Fruit fly (Drosophila melanogaster) whole organism, adult: ENCODE measurements around the gene MtnF.
A peak's percentile ranks its signal among the peaks of the same experiment; 100 is the strongest.

Source experiments
- CG11617 ChIP-seq: fragments of 200-800 bp; sonication (Bioruptor generic); optimal IDR thresholded peaks from 2 replicates; lab custom pipeline; 2017; ENCODE audit warnings: mild to moderate bottlenecking, missing biosample characterization, missing genetic modification reagents, missing genetic modification characterization
- CG12768 ChIP-seq: fragments of 200-800 bp; sonication (Bioruptor generic); optimal IDR thresholded peaks from 2 replicates; lab custom pipeline; 2017; ENCODE audit warnings: missing biosample characterization, missing genetic modification characterization, mild to moderate bottlenecking, moderate library complexity, missing genetic modification reagents
- CG14711 ChIP-seq: fragments of 200-800 bp; sonication (Bioruptor generic); optimal IDR thresholded peaks from 2 replicates; lab custom pipeline; 2018; ENCODE audit warnings: missing biosample characterization, mild to moderate bottlenecking, missing genetic modification characterization, moderate library complexity
- CG1620 ChIP-seq: fragments of 200-800 bp; sonication (Bioruptor generic); optimal IDR thresholded peaks from 2 replicates; lab custom pipeline; 2016; ENCODE audit warnings: missing biosample characterization, missing genetic modification characterization
- CG33017 ChIP-seq: fragments of 200-800 bp; sonication (Bioruptor generic); optimal IDR thresholded peaks from 2 replicates; lab custom pipeline; 2018; ENCODE audit warnings: missing biosample characterization, mild to moderate bottlenecking, missing genetic modification characterization, moderate library complexity
- CG5204 ChIP-seq: fragments of 200-800 bp; sonication (Bioruptor generic); optimal IDR thresholded peaks from 2 replicates; lab custom pipeline; 2016; ENCODE audit warnings: missing biosample characterization, missing genetic modification characterization
- CG7045 ChIP-seq: fragments of 200-800 bp; sonication (Bioruptor generic); optimal IDR thresholded peaks from 2 replicates; lab custom pipeline; 2017; ENCODE audit warnings: missing biosample characterization, mild to moderate bottlenecking, missing genetic modification characterization
- CG7101 ChIP-seq: fragments of 200-800 bp; sonication (Bioruptor generic); optimal IDR thresholded peaks from 2 replicates; lab custom pipeline; 2018; ENCODE audit warnings: missing biosample characterization, mild to moderate bottlenecking, missing genetic modification characterization, moderate library complexity
- Clk ChIP-seq: fragments of 200-800 bp; sonication (Bioruptor generic); optimal IDR thresholded peaks from 2 replicates; lab custom pipeline; 2017; ENCODE audit warnings: missing biosample characterization, missing genetic modification characterization
- Crg-1 ChIP-seq: fragments of 200-800 bp; sonication (Bioruptor generic); optimal IDR thresholded peaks from 2 replicates; lab custom pipeline; 2016; ENCODE audit warnings: missing biosample characterization, missing genetic modification characterization
- Hr96 ChIP-seq: fragments of 200-800 bp; sonication (Bioruptor generic); optimal IDR thresholded peaks from 2 replicates; lab custom pipeline; 2016; ENCODE audit warnings: missing biosample characterization, missing genetic modification characterization
- Mnt ChIP-seq: fragments of 200-800 bp; sonication (Bioruptor generic); optimal IDR thresholded peaks from 2 replicates; lab custom pipeline; 2016; ENCODE audit warnings: missing biosample characterization, mild to moderate bottlenecking, missing genetic modification characterization
- bab1 ChIP-seq: fragments of 200-800 bp; sonication (Bioruptor generic); optimal IDR thresholded peaks from 3 replicates; lab custom pipeline; 2019; ENCODE audit warnings: missing biosample characterization, mild to moderate bottlenecking, missing genetic modification characterization, moderate library complexity
- cic ChIP-seq: fragments of 200-800 bp; sonication (Bioruptor generic); optimal IDR thresholded peaks from 2 replicates; lab custom pipeline; 2017; ENCODE audit warnings: missing biosample characterization, mild to moderate bottlenecking, missing genetic modification characterization, moderate library complexity
- cnc ChIP-seq, 2 experiments: fragments of >200 bp; optimal IDR thresholded peaks; 2 replicates each; lab custom pipeline; 2017
- kay ChIP-seq: fragments of 200-800 bp; sonication (Bioruptor generic); peaks from one replicate; lab custom pipeline; 2016; ENCODE audit warnings: missing biosample characterization, missing genetic modification characterization, borderline replicate concordance
- ovo ChIP-seq: fragments of 200-800 bp; sonication (Bioruptor generic); optimal IDR thresholded peaks from 2 replicates; lab custom pipeline; 2016; ENCODE audit warnings: missing biosample characterization, missing genetic modification characterization
- pad ChIP-seq: fragments of 200-800 bp; sonication (Bioruptor generic); optimal IDR thresholded peaks from 3 replicates; lab custom pipeline; 2017; ENCODE audit warnings: missing biosample characterization, missing genetic modification characterization, mild to moderate bottlenecking, moderate library complexity, missing genetic modification reagents
- tj ChIP-seq: fragments of 200-800 bp; sonication (Bioruptor generic); optimal IDR thresholded peaks from 3 replicates; lab custom pipeline; 2017; ENCODE audit warnings: missing biosample characterization, mild to moderate bottlenecking, missing genetic modification characterization, moderate library complexity
- toe ChIP-seq: fragments of 200-800 bp; sonication (Bioruptor generic); optimal IDR thresholded peaks from 2 replicates; lab custom pipeline; 2016; ENCODE audit warnings: missing biosample characterization, missing genetic modification characterization

MtnF gene

DNA sequence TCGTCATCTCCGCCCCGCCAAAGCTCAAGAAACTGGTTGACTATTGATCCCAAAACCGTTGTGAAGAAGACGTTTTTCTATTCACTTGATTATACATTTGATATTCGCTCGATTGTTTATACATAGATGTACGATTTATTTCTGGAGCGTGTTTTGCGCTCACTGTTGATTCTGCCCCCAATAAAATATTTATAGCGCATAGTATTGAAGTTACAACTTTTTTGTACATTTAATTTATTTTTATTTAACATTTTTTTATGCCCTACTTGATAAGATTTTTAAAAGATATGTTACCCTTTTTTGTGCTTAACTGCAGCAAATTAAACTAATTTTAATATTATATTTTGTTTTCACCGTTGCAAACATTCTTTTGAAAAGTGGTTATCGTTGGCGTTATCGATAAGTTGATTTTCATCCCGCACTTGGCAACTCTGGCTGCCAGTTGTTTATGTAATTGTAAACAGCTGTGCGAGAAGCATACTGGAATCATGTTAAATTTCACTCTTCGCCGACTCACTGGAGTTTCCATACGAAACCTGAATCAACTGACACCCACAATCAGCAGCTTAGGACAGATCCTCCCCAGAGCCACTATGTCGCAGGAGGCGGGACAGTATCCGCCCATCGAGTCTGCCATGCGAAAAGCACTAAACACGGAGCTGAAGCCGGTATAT, 24.3 kb upstream of the MtnF start, which contains the start of gene CG31126:
TSS of gene CG31126 (plus strand) at position 449 of the 674 bp plus-strand sequence.
- peak; percentile 98 for TF ChIP-seq CG14711 (tag; lab: Kevin White, UChicago)
- no peak for TF ChIP-seq CG7101 (tag; lab: Kevin White, UChicago)
- TF ChIP-seq CG11617 (GFP tag; lab: Kevin White, UChicago), result peak; percentile 33

DNA sequence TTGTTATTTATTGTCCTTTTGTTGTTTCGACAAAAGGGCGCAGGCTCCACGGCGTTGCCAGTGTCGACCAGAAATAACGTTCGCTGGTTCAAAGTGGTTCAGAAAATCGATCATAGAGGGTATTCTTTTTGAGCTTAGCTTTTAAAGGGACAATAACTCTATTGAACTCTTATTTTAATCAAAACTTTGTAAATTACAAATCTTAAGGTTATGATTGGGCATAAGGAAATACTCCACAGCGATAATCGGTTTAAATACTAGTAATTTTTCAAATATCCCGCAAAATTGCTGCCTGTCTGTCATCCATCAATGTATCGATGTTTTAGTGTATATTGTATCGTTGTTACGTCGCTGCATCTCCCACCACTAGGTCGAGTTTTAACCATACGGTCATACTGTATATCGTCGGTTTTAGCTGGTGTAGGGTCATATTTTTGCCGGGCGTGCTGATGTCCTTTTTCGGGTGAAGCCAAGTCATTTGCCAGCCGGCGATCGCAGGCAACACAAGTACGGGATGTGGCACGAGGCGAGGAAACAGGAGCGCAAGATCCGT, 19.9 kb upstream of the MtnF start, which contains the start of the genes CG31125 and CG6695:
TSS of gene CG31125 (minus strand) at position 51 of the 553 bp plus-strand sequence.
TSS of gene CG6695 (plus strand) at position 391 of the 553 bp plus-strand sequence.
- TF ChIP-seq kay (GFP tag; lab: Kevin White, UChicago) (no peak), tj (GFP tag; lab: Kevin White, UChicago) (no peak), cic (GFP tag; lab: Kevin White, UChicago) (no peak), CG11617 (GFP tag; lab: Kevin White, UChicago) (peak; percentile 58), CG12768 (GFP tag; lab: Kevin White, UChicago) (no peak), CG5204 (GFP tag; lab: Kevin White, UChicago) (no peak), Clk (GFP tag; lab: Kevin White, UChicago) (no peak), Mnt (peak; percentile 28), CG7101 (tag; lab: Kevin White, UChicago) (peak; percentile 13), CG14711 (tag; lab: Kevin White, UChicago) (peak; percentile 21), pad (peak; percentile 20), Hr96 (GFP tag; lab: Kevin White, UChicago) (no peak), cnc (optimal IDR thresholded peaks at IDR 0.05; lab: Kevin White, UChicago) (no peak), toe (no peak), ovo (GFP tag; lab: Kevin White, UChicago) (peak; percentile 5), CG33017 (no peak), Crg-1 (peak; percentile 53), bab1 (GFP tag; lab: Kevin White, UChicago) (peak; percentile 46), CG1620 (GFP tag; lab: Kevin White, UChicago) (peak; percentile 62), CG7045 (GFP tag; lab: Kevin White, UChicago) (no peak)

- TF ChIP-seq CG7045 (GFP tag; lab: Kevin White, UChicago) (peak; percentile 41), CG33017 (peak; percentile 55), CG1620 (GFP tag; lab: Kevin White, UChicago) (no peak), CG5204 (GFP tag; lab: Kevin White, UChicago) (no peak), pad (peak; percentile 66), cnc (optimal IDR thresholded peaks at IDR 0.05; lab: Kevin White, UChicago) (no peak), kay (GFP tag; lab: Kevin White, UChicago) (no peak), Mnt (peak; percentile 33), CG14711 (tag; lab: Kevin White, UChicago) (peak; percentile 73), ovo (GFP tag; lab: Kevin White, UChicago) (no peak), toe (no peak), CG7101 (tag; lab: Kevin White, UChicago) (peak; percentile 59), bab1 (GFP tag; lab: Kevin White, UChicago) (peak; percentile 48), Clk (GFP tag; lab: Kevin White, UChicago) (peak; percentile 64), tj (GFP tag; lab: Kevin White, UChicago) (peak; percentile 58), cic (GFP tag; lab: Kevin White, UChicago) (peak; percentile 100), CG11617 (GFP tag; lab: Kevin White, UChicago) (peak; percentile 58), CG12768 (GFP tag; lab: Kevin White, UChicago) (peak; percentile 85), Hr96 (GFP tag; lab: Kevin White, UChicago) (no peak), Crg-1 (peak; percentile 54)
These were observed 16.1 kb upstream of the MtnF start for dm6 chr3R:24651044-24651459.

- TF ChIP-seq Crg-1 (no peak), tj (GFP tag; lab: Kevin White, UChicago) (no peak), bab1 (GFP tag; lab: Kevin White, UChicago) (no peak), CG14711 (tag; lab: Kevin White, UChicago) (peak; percentile 98), CG33017 (no peak), Hr96 (GFP tag; lab: Kevin White, UChicago) (no peak), cnc (optimal IDR thresholded peaks at IDR 0.05; lab: Kevin White, UChicago) (no peak), kay (GFP tag; lab: Kevin White, UChicago) (no peak), CG7045 (GFP tag; lab: Kevin White, UChicago) (no peak), ovo (GFP tag; lab: Kevin White, UChicago) (no peak), CG11617 (GFP tag; lab: Kevin White, UChicago) (peak; percentile 7), Clk (GFP tag; lab: Kevin White, UChicago) (no peak), CG12768 (GFP tag; lab: Kevin White, UChicago) (no peak), CG7101 (tag; lab: Kevin White, UChicago) (no peak), toe (no peak), CG1620 (GFP tag; lab: Kevin White, UChicago) (no peak), CG5204 (GFP tag; lab: Kevin White, UChicago) (no peak), cic (GFP tag; lab: Kevin White, UChicago) (peak; percentile 35), Mnt (peak; percentile 79), pad (no peak)
These were observed 15.0 kb upstream of the MtnF start, which contains the start of the genes puf and ash2 for dm6 chr3R:24649923-24650322. TSS of gene puf (minus strand) at chr3R:24650043. TSS of gene ash2 (plus strand) at chr3R:24650125.

- TF ChIP-seq Hr96 (GFP tag; lab: Kevin White, UChicago) (no peak), kay (GFP tag; lab: Kevin White, UChicago) (peak; percentile 73), CG1620 (GFP tag; lab: Kevin White, UChicago) (no peak), CG7101 (tag; lab: Kevin White, UChicago) (no peak)
These were observed 653 bp downstream of the MtnF start for dm6 chr3R:24634312-24634711.
